Worm (Caenorhabditis elegans): ENCODE data around the gene cbs-2.

- TF ChIP-seq unc-62 (GFP tag; optimal IDR thresholded peaks at IDR 0.05), result no peak
- TF ChIP-seq lin-13 (GFP tag; optimal IDR thresholded peaks at IDR 0.05), result no peak
- no peak for TF ChIP-seq nhr-25 (tag; optimal IDR thresholded peaks at IDR 0.05)
Observed at ce11 chrII:2207812-2208211, 15.6 kb downstream of the cbs-2 start, which contains the start of gene Y59C2A.1.

Data from whole organism, L2 larva.